Worm (Caenorhabditis elegans): ENCODE data around the gene T05E12.6.

ce11 chrV:17094568-17094967 lies 5.3 kb upstream of the T05E12.6 start:
- TF ChIP-seq flt-1 (GFP tag; IDR thresholded peaks at IDR 0.05) (no peak), hmg-4 (GFP tag; optimal IDR thresholded peaks at IDR 0.05) (no peak), B0310.2 (tag; optimal IDR thresholded peaks at IDR 0.05) (no peak), aly-1 (tag; optimal IDR thresholded peaks at IDR 0.05) (no peak), ceh-36 (tag; optimal IDR thresholded peaks at IDR 0.05) (no peak)

Measured in whole organism, early embryonic.